Fruit fly (Drosophila melanogaster): ENCODE measurements around the gene CG3918.
A peak's percentile ranks its signal among the peaks of the same experiment; 100 is the strongest.

Gene CG3918

dm6 chrX:6542331-6542730 is 18.1 kb downstream of the CG3918 start:
- peak; percentile 38 for TF ChIP-seq CG6808 (GFP tag; optimal IDR thresholded peaks at IDR 0.05)
- no peak for TF ChIP-seq Ets21C (GFP tag; optimal IDR thresholded peaks at IDR 0.05)
- TF ChIP-seq Met (GFP tag; optimal IDR thresholded peaks at IDR 0.05), result peak; percentile 63
- peak; percentile 56 for TF ChIP-seq net (GFP tag; optimal IDR thresholded peaks at IDR 0.05)
- TF ChIP-seq cyc (GFP tag; optimal IDR thresholded peaks at IDR 0.05), result peak; percentile 33
- TF ChIP-seq spab (GFP tag; optimal IDR thresholded peaks at IDR 0.05), result peak; percentile 27
- no peak for TF ChIP-seq fkh (GFP tag; optimal IDR thresholded peaks at IDR 0.05)
- peak; percentile 76 for TF ChIP-seq Gug (GFP tag; IDR thresholded peaks at IDR 0.05)
- TF ChIP-seq Sox15 (GFP tag; optimal IDR thresholded peaks at IDR 0.05), result no peak
- peak; percentile 50 for TF ChIP-seq CG10631 (GFP tag; optimal IDR thresholded peaks at IDR 0.05)
- peak; percentile 44 to 54 for TF ChIP-seq ss (GFP tag; optimal IDR thresholded peaks at IDR 0.05)
- peak; percentile 13 for TF ChIP-seq CG11762 (GFP tag; optimal IDR thresholded peaks at IDR 0.05; ENCODE audit: insufficient read depth)
- peak; percentile 64 for TF ChIP-seq Hr4 (GFP tag; optimal IDR thresholded peaks at IDR 0.05)
- TF ChIP-seq Hr38 (GFP tag; optimal IDR thresholded peaks at IDR 0.05), result no peak
- TF ChIP-seq fd59A (GFP tag; optimal IDR thresholded peaks at IDR 0.05), result peak; percentile 7
- TF ChIP-seq Lpt (GFP tag; optimal IDR thresholded peaks at IDR 0.05), result peak; percentile 7
- peak; percentile 55 for TF ChIP-seq achi (GFP tag; optimal IDR thresholded peaks at IDR 0.05)
- no peak for TF ChIP-seq CG9139 (GFP tag; optimal IDR thresholded peaks at IDR 0.05)
- TF ChIP-seq Blimp-1 (GFP tag; optimal IDR thresholded peaks at IDR 0.05), result no peak
- TF ChIP-seq Eip93F (GFP tag; optimal IDR thresholded peaks at IDR 0.05), result no peak
- TF ChIP-seq pdm3 (GFP tag; optimal IDR thresholded peaks at IDR 0.05), result peak; percentile 52
- TF ChIP-seq CG11902 (GFP tag; optimal IDR thresholded peaks at IDR 0.05), result no peak
- TF ChIP-seq Ets96B (tag; optimal IDR thresholded peaks at IDR 0.05), result peak; percentile 43
- peak; percentile 23 for TF ChIP-seq vri (GFP tag; optimal IDR thresholded peaks at IDR 0.05)
- TF ChIP-seq Sox14 (GFP tag; optimal IDR thresholded peaks at IDR 0.05), result peak; percentile 38
- TF ChIP-seq CG32006 (GFP tag; optimal IDR thresholded peaks at IDR 0.05), result peak; percentile 78
- peak; percentile 52 for TF ChIP-seq topi (GFP tag; optimal IDR thresholded peaks at IDR 0.05)
- TF ChIP-seq OdsH (GFP tag; optimal IDR thresholded peaks at IDR 0.05), result peak; percentile 52
- TF ChIP-seq Sox102F (GFP tag; optimal IDR thresholded peaks at IDR 0.05), result peak; percentile 42
- TF ChIP-seq fd85E (GFP tag; optimal IDR thresholded peaks at IDR 0.05), result no peak
- peak; percentile 30 for TF ChIP-seq CG8632 (GFP tag; optimal IDR thresholded peaks at IDR 0.05)
- peak; percentile 86 for TF ChIP-seq CG15336 (GFP tag; IDR thresholded peaks at IDR 0.05)
- TF ChIP-seq dac (GFP tag; optimal IDR thresholded peaks at IDR 0.05), result peak; percentile 0
- TF ChIP-seq CG8119 (GFP tag; IDR thresholded peaks at IDR 0.05), result peak; percentile 82
- peak; percentile 7 for TF ChIP-seq CG7368 (GFP tag; optimal IDR thresholded peaks at IDR 0.05)
- TF ChIP-seq CG8319 (GFP tag; optimal IDR thresholded peaks at IDR 0.05), result no peak
- peak; percentile 59 for TF ChIP-seq esn (GFP tag; optimal IDR thresholded peaks at IDR 0.05)
- TF ChIP-seq CG31627 (GFP tag; optimal IDR thresholded peaks at IDR 0.05), result peak; percentile 14
- peak; percentile 28 for TF ChIP-seq acj6 (GFP tag; optimal IDR thresholded peaks at IDR 0.05)
- TF ChIP-seq lz (GFP tag; optimal IDR thresholded peaks at IDR 0.05), result peak; percentile 45
- TF ChIP-seq Eip78C (GFP tag), result peak; percentile 90
- TF ChIP-seq CG34406 (GFP tag; optimal IDR thresholded peaks at IDR 0.05), result peak; percentile 31
- peak in 1 of 2 experiments; percentile 32 for TF ChIP-seq salr (GFP tag; optimal IDR thresholded peaks at IDR 0.05)
- TF ChIP-seq CG1621 (tag; optimal IDR thresholded peaks at IDR 0.05), result no peak
- peak; percentile 49 for TF ChIP-seq Smox (GFP tag; optimal IDR thresholded peaks at IDR 0.05)
- peak; percentile 55 for TF ChIP-seq CG3032 (tag; optimal IDR thresholded peaks at IDR 0.05)
- TF ChIP-seq eg (GFP tag; IDR thresholded peaks at IDR 0.05), result peak; percentile 87
- peak; percentile 83 for TF ChIP-seq svp (GFP tag)
- TF ChIP-seq dsx (GFP tag; optimal IDR thresholded peaks at IDR 0.05; ENCODE audit: poor library complexity, severe bottlenecking), result peak; percentile 57
- TF ChIP-seq CG6792 (GFP tag; optimal IDR thresholded peaks at IDR 0.05), result peak; percentile 41
- peak; percentile 44 for TF ChIP-seq CG3919 (GFP tag; optimal IDR thresholded peaks at IDR 0.05)
- peak; percentile 31 for TF ChIP-seq Hr39 (GFP tag; optimal IDR thresholded peaks at IDR 0.05)
